Worm (Caenorhabditis elegans) whole organism, L3 larva: ENCODE measurements around the gene ZK666.8.

Experiments
- nhr-23 ChIP-seq: fragments of 150-350 bp; optimal IDR thresholded peaks from 2 replicates; lab custom pipeline; 2014; ENCODE audit warnings: missing biosample characterization, missing genetic modification reagents, missing genetic modification characterization
- skn-1 ChIP-seq: fragments of 150-350 bp; optimal IDR thresholded peaks from 2 replicates; lab custom pipeline; 2014; ENCODE audit warnings: missing biosample characterization, missing genetic modification characterization

- TF ChIP-seq skn-1 (no peak), nhr-23 (tag; lab: Kevin White, UChicago) (no peak)
These were observed 47.8 kb downstream of the ZK666.8 start for ce11 chrII:10444971-10445707.
